Fruit fly (Drosophila melanogaster): ENCODE results near the gene CG31342.

The CG31342 gene

DNA sequence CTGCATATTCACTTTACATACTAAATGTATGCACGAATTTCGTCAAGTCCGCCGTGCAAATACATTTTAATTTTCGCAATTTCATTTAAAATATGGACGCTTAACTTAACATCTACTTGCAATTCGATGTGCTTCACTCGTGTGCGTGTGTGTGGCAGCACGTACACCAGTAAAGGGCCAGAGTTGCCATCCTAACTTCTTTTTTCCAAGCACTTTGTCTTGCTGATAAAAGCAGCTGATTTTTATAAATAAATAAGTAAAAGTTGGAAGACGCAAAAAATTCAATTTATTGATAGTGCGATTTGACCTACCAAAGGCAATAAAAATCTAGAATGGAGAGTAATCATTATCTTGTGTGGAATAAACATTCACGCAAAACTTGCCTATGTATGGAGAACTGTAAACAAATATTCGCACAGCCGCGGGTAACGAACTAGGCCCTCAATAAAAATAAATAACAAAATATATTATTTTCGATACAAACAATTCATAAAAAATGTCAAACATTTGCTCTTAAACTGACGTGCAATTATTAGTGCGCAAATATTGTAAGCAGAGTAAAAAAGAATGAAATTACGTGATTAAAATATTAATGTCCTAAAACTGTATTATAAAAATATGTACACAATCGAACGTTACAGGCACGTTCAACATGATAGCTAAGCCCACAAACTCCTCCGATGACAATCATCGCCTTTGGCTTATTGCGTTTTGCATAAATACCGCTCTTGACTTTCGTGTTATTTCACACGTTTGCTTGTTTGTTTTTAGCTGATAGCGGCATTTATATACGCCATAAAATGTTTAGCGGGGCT is 3.5 kb upstream of the CG31342 start (continued):
- TF ChIP-seq pnt (GFP tag; optimal IDR thresholded peaks at IDR 0.05) (no peak), CG15601 (tag; optimal IDR thresholded peaks at IDR 0.05) (peak; percentile 20), CG7987 (GFP tag; optimal IDR thresholded peaks at IDR 0.05) (no peak), CG4360 (GFP tag; IDR thresholded peaks at IDR 0.05) (no peak), HLH54F (GFP tag; optimal IDR thresholded peaks at IDR 0.05) (no peak), ssp (GFP tag; IDR thresholded peaks at IDR 0.05) (peak; percentile 14; the same call in 1 of the 2 replicates), CG17802 (tag; optimal IDR thresholded peaks at IDR 0.05) (no peak), pita (GFP tag; optimal IDR thresholded peaks at IDR 0.05) (no peak), HLHmδ (GFP tag; optimal IDR thresholded peaks at IDR 0.05) (no peak), Dref (GFP tag; IDR thresholded peaks at IDR 0.05) (no peak), maf-S (GFP tag; optimal IDR thresholded peaks at IDR 0.05) (no peak), da (GFP tag; optimal IDR thresholded peaks at IDR 0.05) (no peak), Atf-2 (GFP tag; optimal IDR thresholded peaks at IDR 0.05) (no peak), en (GFP tag; optimal IDR thresholded peaks at IDR 0.05) (no peak), Ptx1 (GFP tag; IDR thresholded peaks at IDR 0.05) (peak; percentile 64), CG13296 (GFP tag; optimal IDR thresholded peaks at IDR 0.05) (peak; percentile 79), H15 (GFP tag; IDR thresholded peaks at IDR 0.05) (0 out of 3 replicates have a peak, but pooled peaks have one; percentile 30), ci (GFP tag; IDR thresholded peaks at IDR 0.05) (peak; percentile 37; the same call in 1 of the 3 replicates), CG11093 (GFP tag; IDR thresholded peaks at IDR 0.05) (no peak), CG32532 (GFP tag; IDR thresholded peaks at IDR 0.05) (peak; percentile 79), zfh1 (GFP tag; IDR thresholded peaks at IDR 0.05) (0 out of 3 replicates have a peak, but pooled peaks have one; percentile 16), vnd (GFP tag; IDR thresholded peaks at IDR 0.05; ENCODE audit: partially characterized antibody) (no peak), CG7357 (GFP tag; IDR thresholded peaks at IDR 0.05) (peak; percentile 53; the same call in 1 of the 3 replicates), chinmo (GFP tag; IDR thresholded peaks at IDR 0.05; ENCODE audit: partially characterized antibody) (0 out of 4 replicates have a peak, but pooled peaks have one; percentile 43), CG12769 (tag; optimal IDR thresholded peaks at IDR 0.05) (peak; percentile 27), CG11247 (GFP tag; IDR thresholded peaks at IDR 0.05) (0 out of 2 replicates have a peak, but pooled peaks have one; percentile 46), hbn (GFP tag; IDR thresholded peaks at IDR 0.05; ENCODE audit: partially characterized antibody) (no peak), CG14667 (GFP tag; IDR thresholded peaks at IDR 0.05) (peak; percentile 35; the same call in 1 of the 2 replicates), CHES-1-like (GFP tag; optimal IDR thresholded peaks at IDR 0.05) (no peak), CG4730 (GFP tag; IDR thresholded peaks at IDR 0.05) (no peak), fu2 (GFP tag; optimal IDR thresholded peaks at IDR 0.05) (no peak), Usf (GFP tag; optimal IDR thresholded peaks at IDR 0.05) (peak; percentile 60), ara (GFP tag; IDR thresholded peaks at IDR 0.05) (peak; percentile 68; the same call in 1 of the 2 replicates), ttk (GFP tag; IDR thresholded peaks at IDR 0.05) (0 out of 2 replicates have a peak, but pooled peaks have one; percentile 20), Oli (tag; optimal IDR thresholded peaks at IDR 0.05) (peak; percentile 83), Pdp1 (GFP tag; optimal IDR thresholded peaks at IDR 0.05) (peak in 1 of 2 experiments; percentile 4), jumu (GFP tag; optimal IDR thresholded peaks at IDR 0.05) (no peak), Xrp1 (GFP tag; IDR thresholded peaks at IDR 0.05) (peak; percentile 58; the same call in 1 of the 2 replicates), cg (GFP tag; optimal IDR thresholded peaks at IDR 0.05) (peak; percentile 95), CTCF (GFP tag; optimal IDR thresholded peaks at IDR 0.05) (no peak), H2.0 (GFP tag; IDR thresholded peaks at IDR 0.05) (no peak), Opbp (GFP tag; IDR thresholded peaks at IDR 0.05; ENCODE audit: partially characterized antibody) (no peak), CG12299 (tag; optimal IDR thresholded peaks at IDR 0.05) (peak; percentile 14), gsb (GFP tag; IDR thresholded peaks at IDR 0.05) (peak; percentile 61), CG18599 (GFP tag; optimal IDR thresholded peaks at IDR 0.05) (peak; percentile 81), Poxn (GFP tag; IDR thresholded peaks at IDR 0.05) (0 out of 2 replicates have a peak, but pooled peaks have one; percentile 6), CG12942 (GFP tag; optimal IDR thresholded peaks at IDR 0.05) (peak; percentile 20), CG6813 (GFP tag; optimal IDR thresholded peaks at IDR 0.05) (peak; percentile 74), al (GFP tag; IDR thresholded peaks at IDR 0.05) (peak; percentile 45; the same call in 1 of the 2 replicates)
